Fruit fly (Drosophila melanogaster) whole organism, embryonic: ENCODE results near the gene CG32487.

Experiments used
- ATbp ChIP-seq: fragments of 200-800 bp; sonication (Bioruptor generic); optimal IDR thresholded peaks from 2 replicates; lab custom pipeline; 2017; ENCODE audit warnings: missing biosample characterization, mild to moderate bottlenecking, missing genetic modification characterization, missing genetic modification reagents
- Asciz ChIP-seq: fragments of 200-800 bp; sonication (Bioruptor generic); optimal IDR thresholded peaks from 2 replicates; lab custom pipeline; 2017; ENCODE audit warnings: missing biosample characterization, mild to moderate bottlenecking, missing genetic modification characterization, missing genetic modification reagents
- Atf6 ChIP-seq: fragments of 200-800 bp; sonication (Bioruptor generic); IDR thresholded peaks from 2 replicates; pipeline ENCODE4 v1.3.6; 2022; ENCODE audit warnings: missing biosample characterization, missing genetic modification characterization
- Bdp1 ChIP-seq: fragments of 200-800 bp; sonication (Bioruptor generic); optimal IDR thresholded peaks from 3 replicates; lab custom pipeline; 2016; ENCODE audit warnings: missing biosample characterization, missing genetic modification characterization
- C15 ChIP-seq: fragments of 200-800 bp; sonication (Bioruptor generic); IDR thresholded peaks from 3 replicates; pipeline ENCODE4 v1.3.6; 2022; ENCODE audit warnings: missing biosample characterization, missing genetic modification characterization
- CG10147 ChIP-seq: fragments of 200-800 bp; sonication (Bioruptor generic); optimal IDR thresholded peaks from 2 replicates; lab custom pipeline; 2019; ENCODE audit warnings: missing biosample characterization, mild to moderate bottlenecking, missing genetic modification characterization, moderate library complexity
- CG10431 ChIP-seq: fragments of 200-800 bp; sonication (Bioruptor generic); optimal IDR thresholded peaks from 3 replicates; lab custom pipeline; 2018; ENCODE audit warnings: missing biosample characterization, mild to moderate bottlenecking, missing genetic modification characterization
- CG12155 ChIP-seq: fragments of 200-800 bp; sonication (Bioruptor generic); optimal IDR thresholded peaks from 3 replicates; lab custom pipeline; 2016; ENCODE audit warnings: missing biosample characterization, missing genetic modification characterization
- CG1233 ChIP-seq: fragments of 200-800 bp; sonication (Bioruptor generic); optimal IDR thresholded peaks from 4 replicates; lab custom pipeline; 2018; ENCODE audit warnings: missing biosample characterization, mild to moderate bottlenecking, missing genetic modification characterization
- CG12942 ChIP-seq: fragments of 200-800 bp; sonication (Bioruptor generic); optimal IDR thresholded peaks from 3 replicates; lab custom pipeline; 2016; ENCODE audit warnings: missing biosample characterization, missing genetic modification characterization
- CG17328 ChIP-seq: fragments of 200-800 bp; sonication (Bioruptor generic); IDR thresholded peaks from 2 replicates; pipeline ENCODE4 v1.3.6; 2022; ENCODE audit warnings: missing biosample characterization, missing genetic modification characterization
- CG2199 ChIP-seq: fragments of 200-800 bp; sonication (Bioruptor generic); IDR thresholded peaks from 3 replicates; pipeline ENCODE4 v1.3.6; 2022; ENCODE audit warnings: missing biosample characterization, missing genetic modification characterization
- CG2889 ChIP-seq: fragments of 200-800 bp; sonication (Bioruptor generic); IDR thresholded peaks from 3 replicates; pipeline ENCODE4 v1.3.6; 2022; ENCODE audit warnings: missing biosample characterization, missing genetic modification characterization
- CG34376 ChIP-seq: fragments of 200-800 bp; sonication (Bioruptor generic); optimal IDR thresholded peaks from 2 replicates; lab custom pipeline; 2018; ENCODE audit warnings: missing biosample characterization, mild to moderate bottlenecking, missing genetic modification characterization
- CG34422 ChIP-seq: fragments of 200-800 bp; sonication (Bioruptor generic); IDR thresholded peaks from 3 replicates; pipeline ENCODE4 v1.3.6; 2022; ENCODE audit warnings: missing biosample characterization, missing genetic modification characterization
- CG3726 ChIP-seq: fragments of 200-800 bp; sonication (Bioruptor generic); IDR thresholded peaks from 3 replicates; pipeline ENCODE4, ENCODE4 v1.3.6; 2022; ENCODE audit warnings: missing biosample characterization, missing genetic modification characterization
- CG4424 ChIP-seq: fragments of 200-800 bp; sonication (Bioruptor generic); optimal IDR thresholded peaks from 3 replicates; lab custom pipeline; 2016; ENCODE audit warnings: missing biosample characterization, missing genetic modification characterization
- CG4820 ChIP-seq: fragments of 200-800 bp; sonication (Bioruptor generic); optimal IDR thresholded peaks from 3 replicates; lab custom pipeline; 2016; ENCODE audit warnings: missing biosample characterization, missing genetic modification characterization
- CG6272 ChIP-seq: fragments of 200-800 bp; sonication (Bioruptor generic); IDR thresholded peaks from 2 replicates; pipeline ENCODE4 v1.3.6; 2022; ENCODE audit warnings: missing biosample characterization, missing genetic modification characterization
- CG6683 ChIP-seq: fragments of 200-800 bp; sonication (Bioruptor generic); optimal IDR thresholded peaks from 2 replicates; lab custom pipeline; 2017; ENCODE audit warnings: missing biosample characterization, mild to moderate bottlenecking, missing genetic modification characterization, missing genetic modification reagents
- CG7839 ChIP-seq: fragments of 200-800 bp; sonication (Bioruptor generic); optimal IDR thresholded peaks from 3 replicates; lab custom pipeline; 2018; ENCODE audit warnings: missing biosample characterization, mild to moderate bottlenecking, missing genetic modification characterization, moderate library complexity
- CG8924 ChIP-seq: fragments of 200-800 bp; optimal IDR thresholded peaks from 3 replicates; lab custom pipeline; 2019; ENCODE audit warnings: missing biosample characterization, mild to moderate bottlenecking, missing genetic modification characterization, moderate library complexity
- CHES-1-like ChIP-seq: fragments of 200-800 bp; sonication (Bioruptor generic); optimal IDR thresholded peaks from 2 replicates; lab custom pipeline; 2016; ENCODE audit warnings: missing biosample characterization, missing genetic modification characterization
- Chrac-16 ChIP-seq: fragments of 200-800 bp; sonication (Bioruptor generic); optimal IDR thresholded peaks from 3 replicates; lab custom pipeline; 2016; ENCODE audit warnings: missing biosample characterization, missing genetic modification characterization
- CkIIα-i1 ChIP-seq: fragments of 200-800 bp; sonication (Bioruptor generic); IDR thresholded peaks from 2 replicates; pipeline ENCODE4 v1.3.6; 2022; ENCODE audit warnings: missing biosample characterization, missing genetic modification characterization
- D ChIP-seq, 2 experiments: fragments of 200-800 bp in 1 of 2; fragments of >200 bp in 1 of 2; sonication (Bioruptor generic) in 1 of 2; optimal IDR thresholded peaks; 2 replicates in 1 of 2; 3 replicates in 1 of 2; lab custom pipeline; 2017; ENCODE audit warnings: mild to moderate bottlenecking in 1 of 2, missing biosample characterization in 1 of 2, missing genetic modification characterization in 1 of 2, missing genetic modification reagents in 1 of 2
- Dad ChIP-seq: fragments of 200-800 bp; sonication (Bioruptor generic); optimal IDR thresholded peaks from 3 replicates; lab custom pipeline; 2016; ENCODE audit warnings: missing biosample characterization, missing genetic modification characterization
- Dp ChIP-seq: fragments of 200-800 bp; sonication (Bioruptor generic); optimal IDR thresholded peaks from 2 replicates; lab custom pipeline; 2018; ENCODE audit warnings: missing biosample characterization, mild to moderate bottlenecking, missing genetic modification characterization, moderate library complexity
- Drgx ChIP-seq: fragments of 200-800 bp; sonication (Bioruptor generic); IDR thresholded peaks from 2 replicates; pipeline ENCODE4 v1.3.6; 2022; ENCODE audit warnings: missing biosample characterization, missing genetic modification characterization
- Meics ChIP-seq: fragments of 200-800 bp; sonication (Bioruptor generic); optimal IDR thresholded peaks from 2 replicates; lab custom pipeline; 2017; ENCODE audit warnings: missing biosample characterization, mild to moderate bottlenecking, missing genetic modification characterization
- NC2α ChIP-seq: fragments of 200-800 bp; sonication (Bioruptor generic); optimal IDR thresholded peaks from 2 replicates; lab custom pipeline; 2016; ENCODE audit warnings: missing biosample characterization, missing genetic modification characterization
- Ravus ChIP-seq: fragments of 200-800 bp; sonication (Bioruptor generic); IDR thresholded peaks from 2 replicates; pipeline ENCODE4 v1.3.6; 2022; ENCODE audit warnings: missing biosample characterization, missing genetic modification characterization
- Sry-δ ChIP-seq: fragments of 200-800 bp; sonication (Bioruptor generic); optimal IDR thresholded peaks from 2 replicates; lab custom pipeline; 2016; ENCODE audit warnings: missing biosample characterization, missing genetic modification characterization
- Trl ChIP-seq, 3 experiments: fragments of >200 bp in 2 of 3; fragments of 200-800 bp in 1 of 3; sonication (Bioruptor generic) in 1 of 3; optimal IDR thresholded peaks; 2 replicates in 1 of 3; 3 replicates in 2 of 3; lab custom pipeline; 2016 to 2017; ENCODE audit warnings: missing biosample characterization in 1 of 3, missing genetic modification characterization in 1 of 3
- bab2 ChIP-seq: fragments of 200-800 bp; sonication (Bioruptor generic); optimal IDR thresholded peaks from 2 replicates; lab custom pipeline; 2016; ENCODE audit warnings: missing biosample characterization, missing genetic modification characterization
- dati ChIP-seq: fragments of 200-800 bp; sonication (Bioruptor generic); IDR thresholded peaks from 2 replicates; pipeline ENCODE4 v1.3.6; 2022; ENCODE audit warnings: missing biosample characterization, missing genetic modification characterization
- fd102C ChIP-seq: fragments of 200-800 bp; sonication (Bioruptor generic); optimal IDR thresholded peaks from 2 replicates; lab custom pipeline; 2018; ENCODE audit warnings: missing biosample characterization, mild to moderate bottlenecking, missing genetic modification characterization, moderate library complexity
- lola ChIP-seq, 3 experiments: fragments of >200 bp in 2 of 3; fragments of 200-800 bp in 1 of 3; sonication (Bioruptor generic) in 1 of 3; optimal IDR thresholded peaks; 2 replicates each; lab custom pipeline; 2017 to 2019; ENCODE audit warnings: missing biosample characterization in 3 of 3, missing genetic modification characterization in 3 of 3, mild to moderate bottlenecking in 1 of 3, moderate library complexity in 1 of 3
- luna ChIP-seq: fragments of 200-800 bp; sonication (Bioruptor generic); optimal IDR thresholded peaks from 2 replicates; lab custom pipeline; 2016; ENCODE audit warnings: missing biosample characterization, missing genetic modification characterization
- onecut ChIP-seq: fragments of 200-800 bp; sonication (Bioruptor generic); IDR thresholded peaks from 2 replicates; pipeline ENCODE4 v1.3.6; 2022; ENCODE audit warnings: missing biosample characterization, missing genetic modification characterization
- org-1 ChIP-seq: fragments of 200-800 bp; sonication (Bioruptor generic); optimal IDR thresholded peaks from 2 replicates; lab custom pipeline; 2017; ENCODE audit warnings: missing biosample characterization, missing genetic modification characterization
- p53 ChIP-seq: fragments of 200-800 bp; sonication (Bioruptor generic); optimal IDR thresholded peaks from 2 replicates; lab custom pipeline; 2016; ENCODE audit warnings: missing biosample characterization, missing genetic modification characterization
- pho ChIP-seq: fragments of 200-800 bp; sonication (Bioruptor generic); optimal IDR thresholded peaks from 2 replicates; lab custom pipeline; 2016; ENCODE audit warnings: missing biosample characterization, missing genetic modification characterization
- sens ChIP-seq: fragments of 200-800 bp; sonication (Bioruptor generic); peaks from one replicate; lab custom pipeline; 2016; ENCODE audit warnings: missing biosample characterization, missing genetic modification characterization
- sob ChIP-seq: fragments of 200-800 bp; sonication (Bioruptor generic); IDR thresholded peaks from 2 replicates; pipeline ENCODE4 v1.3.6; 2022; ENCODE audit warnings: missing biosample characterization, missing genetic modification characterization
- ssp ChIP-seq: fragments of 200-800 bp; sonication (Bioruptor generic); IDR thresholded peaks from 2 replicates; pipeline ENCODE4 v1.3.6; 2022; ENCODE audit warnings: missing biosample characterization, missing genetic modification characterization
- trem ChIP-seq: fragments of 200-800 bp; optimal IDR thresholded peaks from 3 replicates; lab custom pipeline; 2019; ENCODE audit warnings: missing biosample characterization, mild to moderate bottlenecking, missing genetic modification characterization, moderate library complexity
- unpg ChIP-seq: fragments of 200-800 bp; sonication (Bioruptor generic); optimal IDR thresholded peaks from 3 replicates; lab custom pipeline; 2018; ENCODE audit warnings: missing biosample characterization, mild to moderate bottlenecking, missing genetic modification characterization, moderate library complexity

The CG32487 gene

dm6 chr3L:3042150-3043049 lies 25.3 kb upstream of the CG32487 start, which contains the start of gene Prx4 (continued):
- TF ChIP-seq CG10147 (GFP tag; lab: Kevin White, UChicago) (peak; percentile 52), CG12942 (GFP tag; lab: Kevin White, UChicago) (peak; percentile 30), onecut (GFP tag; lab: Robert Waterston, UW) (peak; percentile 74), CG8924 (tag; lab: Kevin White, UChicago) (peak; percentile 91), CG34422 (GFP tag; lab: Robert Waterston, UW) (peak; percentile 74), CG34376 (GFP tag; lab: Kevin White, UChicago) (no peak), Trl (optimal IDR thresholded peaks at IDR 0.05; lab: Kevin White, UChicago) (no peak), Trl (GFP tag; optimal IDR thresholded peaks at IDR 0.05; lab: Kevin White, UChicago) (peak; percentile 19), CG1233 (GFP tag; lab: Kevin White, UChicago) (peak; percentile 72), fd102C (GFP tag; lab: Kevin White, UChicago) (peak; percentile 4), Atf6 (peak; percentile 66; the same call in 1 of the 2 replicates), lola (GFP tag; optimal IDR thresholded peaks at IDR 0.05; lab: Kevin White, UChicago) (peak in 1 of 3 experiments; percentile 54), Meics (GFP tag; lab: Kevin White, UChicago) (peak; percentile 66), dati (GFP tag; lab: Robert Waterston, UW) (peak; percentile 24; the same call in 1 of the 2 replicates), CG2199 (GFP tag; lab: Robert Waterston, UW) (no peak), C15 (GFP tag; lab: Robert Waterston, UW) (0 out of 3 replicates have a peak, but pooled peaks have one; percentile 63), sens (GFP tag; lab: Kevin White, UChicago) (peak; percentile 88), CG2889 (peak; percentile 63; the same call in 1 of the 3 replicates), org-1 (GFP tag; lab: Kevin White, UChicago) (peak; percentile 64), CG7839 (tag; lab: Kevin White, UChicago) (peak; percentile 84), NC2α (GFP tag; lab: Kevin White, UChicago) (no peak), CG17328 (GFP tag; lab: Robert Waterston, UW) (peak; percentile 71), Bdp1 (GFP tag; lab: Kevin White, UChicago) (peak; percentile 30), CG6272 (GFP tag; lab: Robert Waterston, UW) (no peak), Dp (peak; percentile 53), CG4424 (GFP tag; lab: Kevin White, UChicago) (peak; percentile 70), luna (GFP tag; lab: Kevin White, UChicago) (no peak), Drgx (GFP tag; lab: Robert Waterston, UW) (peak; percentile 81), p53 (GFP tag; lab: Kevin White, UChicago) (no peak), unpg (GFP tag; lab: Kevin White, UChicago) (peak; percentile 84), pho (GFP tag; lab: Kevin White, UChicago) (no peak), D (optimal IDR thresholded peaks at IDR 0.05; lab: Kevin White, UChicago) (no peak), D (GFP tag; optimal IDR thresholded peaks at IDR 0.05; lab: Kevin White, UChicago) (peak; percentile 37), CG10431 (GFP tag; lab: Kevin White, UChicago) (no peak), CHES-1-like (GFP tag; lab: Kevin White, UChicago) (no peak), CG12155 (GFP tag; lab: Kevin White, UChicago) (peak; percentile 66), trem (tag; lab: Kevin White, UChicago) (peak; percentile 23), bab2 (GFP tag; lab: Kevin White, UChicago) (peak; percentile 44), CG4820 (GFP tag; lab: Kevin White, UChicago) (peak; percentile 31), CG6683 (GFP tag; lab: Kevin White, UChicago) (peak; percentile 48), CG3726 (GFP tag; lab: Robert Waterston, UW) (peak; percentile 71; the same call in 2 of the 3 replicates), Asciz (GFP tag; lab: Kevin White, UChicago) (peak; percentile 69), ATbp (GFP tag; lab: Kevin White, UChicago) (peak; percentile 74), CkIIα-i1 (GFP tag; lab: Robert Waterston, UW) (peak; percentile 52; the same call in 1 of the 2 replicates), Dad (GFP tag; lab: Kevin White, UChicago) (no peak), Sry-δ (GFP tag; lab: Kevin White, UChicago) (no peak), Ravus (peak; percentile 19), ssp (no peak; the same call in 1 of the 2 replicates), sob (GFP tag; lab: Robert Waterston, UW) (peak; percentile 73), Chrac-16 (GFP tag; lab: Kevin White, UChicago) (peak; percentile 62)
